Fruit fly (Drosophila melanogaster) whole organism: ENCODE data around the gene CG1572.

ENCODE experiments used
- CG8478 ChIP-seq: fragments of >200 bp; optimal IDR thresholded peaks from 2 replicates; lab custom pipeline; 2018; ENCODE audit warnings: inconsistent platforms
- Dll ChIP-seq: fragments of >200 bp; optimal IDR thresholded peaks from 2 replicates; lab custom pipeline; 2017
- EcR ChIP-seq, 2 experiments: fragments of >200 bp; optimal IDR thresholded peaks; 2 replicates each; lab custom pipeline; 2017; ENCODE audit warnings: missing biosample characterization in 2 of 2, missing genetic modification characterization in 2 of 2, missing genetic modification reagents in 2 of 2
- pan ChIP-seq: fragments of >200 bp; optimal IDR thresholded peaks from 2 replicates; lab custom pipeline; 2017
- psq ChIP-seq: fragments of >200 bp; optimal IDR thresholded peaks from 2 replicates; lab custom pipeline; 2017
- usp ChIP-seq: fragments of >200 bp; optimal IDR thresholded peaks from 2 replicates; lab custom pipeline; 2017; ENCODE audit warnings: missing biosample characterization, missing genetic modification characterization, mixed read lengths

The CG1572 gene

DNA sequence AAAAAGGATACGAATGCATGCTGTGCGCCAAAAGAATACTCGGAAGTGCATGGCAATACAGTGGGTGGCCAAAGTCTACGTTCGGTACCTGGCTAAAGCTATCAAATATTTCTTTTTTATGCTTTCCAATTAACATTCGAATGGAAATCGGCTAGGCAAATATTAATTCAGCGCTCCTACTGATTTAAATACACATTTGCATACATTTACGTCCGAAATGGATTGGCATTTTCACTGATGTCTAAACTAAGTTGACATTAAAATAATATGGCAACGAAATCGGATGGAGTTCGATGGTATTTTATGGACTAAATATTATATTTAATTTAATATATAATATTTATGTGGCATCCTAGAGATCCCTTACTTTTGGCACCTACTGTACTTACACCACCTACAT, 16.0 kb downstream of the CG1572 start:
- TF ChIP-seq Dll (lab: Kevin White, UChicago): no peak
- TF ChIP-seq psq (lab: Kevin White, UChicago): no peak
- no peak for TF ChIP-seq CG8478
- TF ChIP-seq EcR (GFP tag; optimal IDR thresholded peaks at IDR 0.05; lab: Kevin White, UChicago): no peak
- TF ChIP-seq pan (lab: Kevin White, UChicago): no peak
- no peak for TF ChIP-seq usp

- TF ChIP-seq pan (lab: Kevin White, UChicago) (no peak), CG8478 (no peak), EcR (GFP tag; optimal IDR thresholded peaks at IDR 0.05; lab: Kevin White, UChicago) (no peak), usp (no peak), Dll (lab: Kevin White, UChicago) (no peak)
Observed at dm6 chrX:11531245-11531644, 27.2 kb downstream of the CG1572 start.

dm6 chrX:11528026-11528702, 30.3 kb downstream of the CG1572 start:
- no peak for TF ChIP-seq EcR (GFP tag; optimal IDR thresholded peaks at IDR 0.05; lab: Kevin White, UChicago)
- TF ChIP-seq usp: no peak
- TF ChIP-seq pan (lab: Kevin White, UChicago): no peak
- no peak for TF ChIP-seq psq (lab: Kevin White, UChicago)
- TF ChIP-seq Dll (lab: Kevin White, UChicago): no peak
- no peak for TF ChIP-seq CG8478

DNA sequence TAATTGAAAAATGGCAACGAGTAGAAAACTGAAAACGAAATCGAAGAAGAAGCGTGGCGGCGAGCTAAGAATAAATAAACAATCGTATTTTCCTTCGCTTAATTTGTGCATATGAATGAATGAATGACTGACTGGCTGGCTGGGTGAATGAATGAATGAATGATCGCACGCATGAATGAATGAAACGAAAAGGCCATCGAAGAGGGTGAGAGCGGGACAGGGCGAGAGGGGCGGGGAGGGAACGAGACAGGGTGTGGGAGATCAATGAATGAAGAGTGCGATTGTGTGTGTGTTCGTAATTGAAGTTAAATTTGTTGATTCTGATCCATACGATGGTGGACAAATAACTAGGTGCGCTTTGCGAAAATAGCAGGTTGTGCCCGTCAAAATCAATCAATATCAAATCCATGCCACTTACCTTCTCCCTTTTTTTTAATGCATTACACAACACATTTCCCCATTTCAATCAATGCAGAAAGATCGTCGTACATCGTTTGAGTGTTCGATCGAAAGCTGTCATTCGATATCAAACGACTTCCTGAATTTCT, 31.3 kb downstream of the CG1572 start:
- TF ChIP-seq Dll (lab: Kevin White, UChicago): no peak
- TF ChIP-seq usp: no peak
- TF ChIP-seq CG8478: no peak
- TF ChIP-seq pan (lab: Kevin White, UChicago): no peak
- no peak for TF ChIP-seq EcR (GFP tag; optimal IDR thresholded peaks at IDR 0.05; lab: Kevin White, UChicago)
- no peak for TF ChIP-seq psq (lab: Kevin White, UChicago)

DNA sequence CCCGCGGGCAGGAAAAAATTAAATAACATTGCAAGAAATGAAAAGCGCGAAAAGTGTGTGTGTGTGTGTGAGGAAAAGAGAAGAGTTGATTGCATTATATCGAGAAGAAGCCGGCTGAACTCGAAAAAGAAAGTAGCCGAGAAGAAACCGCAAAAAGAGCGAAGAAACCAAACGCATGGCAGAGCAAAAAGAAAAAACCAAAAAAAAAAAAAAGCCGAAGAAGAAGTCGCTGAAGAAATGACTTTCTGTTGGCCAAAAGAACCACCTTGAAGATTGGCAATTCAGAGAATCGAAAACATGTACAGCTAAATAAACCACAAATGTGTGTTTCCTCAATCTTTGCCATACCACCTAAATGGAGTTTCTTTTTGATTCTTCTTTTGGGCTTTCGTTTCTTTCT, 34.5 kb downstream of the CG1572 start:
- TF ChIP-seq Dll (lab: Kevin White, UChicago) (no peak), CG8478 (no peak), usp (no peak), pan (lab: Kevin White, UChicago) (no peak), psq (lab: Kevin White, UChicago) (no peak), EcR (GFP tag; optimal IDR thresholded peaks at IDR 0.05; lab: Kevin White, UChicago) (no peak)

- TF ChIP-seq pan (lab: Kevin White, UChicago) (no peak), usp (no peak), Dll (lab: Kevin White, UChicago) (no peak), psq (lab: Kevin White, UChicago) (no peak), EcR (GFP tag; optimal IDR thresholded peaks at IDR 0.05; lab: Kevin White, UChicago) (no peak), CG8478 (no peak)
Observed at dm6 chrX:11521561-11522546, 36.6 kb downstream of the CG1572 start.

DNA sequence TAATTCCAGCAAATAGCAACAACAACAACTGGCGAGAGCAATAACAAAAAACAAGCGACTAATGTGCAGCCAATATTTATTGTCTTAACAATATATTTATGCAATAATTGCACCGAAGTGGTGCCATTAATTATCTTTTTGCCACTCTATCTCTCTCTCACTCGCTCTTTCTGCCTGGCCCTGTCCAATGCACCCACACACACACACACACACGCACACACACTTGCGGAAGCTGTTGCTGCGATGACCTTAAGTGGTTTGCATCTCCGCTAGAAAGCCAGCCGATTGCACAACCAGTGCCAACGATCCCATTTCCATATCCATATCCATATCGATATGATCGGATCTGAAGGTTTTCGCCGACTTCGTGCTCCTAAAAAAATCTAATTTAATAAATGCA, 38.2 kb downstream of the CG1572 start:
- TF ChIP-seq Dll (lab: Kevin White, UChicago): no peak
- TF ChIP-seq EcR (GFP tag; optimal IDR thresholded peaks at IDR 0.05; lab: Kevin White, UChicago): peak in 1 of 2 experiments; percentile 3

DNA sequence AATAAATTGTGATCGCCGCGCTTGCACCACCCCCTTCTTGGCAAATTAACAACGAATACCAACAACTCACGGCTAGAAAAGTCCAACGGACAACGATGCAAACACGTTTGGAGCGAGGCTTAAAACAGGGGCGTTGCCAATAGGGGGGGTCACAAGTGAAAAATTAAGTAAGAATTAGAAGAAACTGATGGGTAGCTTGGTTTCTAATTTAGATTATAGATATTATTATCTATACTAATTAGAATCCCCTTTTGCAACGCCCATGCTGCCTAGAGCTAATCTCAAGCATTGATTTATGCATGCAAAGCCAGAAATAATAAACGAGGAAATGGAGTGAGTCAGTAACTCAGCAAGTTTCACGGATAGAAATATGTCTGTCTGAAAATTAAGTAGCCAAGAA, 40.0 kb downstream of the CG1572 start:
- TF ChIP-seq CG8478: no peak
- TF ChIP-seq psq (lab: Kevin White, UChicago): no peak
- TF ChIP-seq usp: no peak
- TF ChIP-seq pan (lab: Kevin White, UChicago): no peak
- TF ChIP-seq Dll (lab: Kevin White, UChicago): no peak
- no peak for TF ChIP-seq EcR (GFP tag; optimal IDR thresholded peaks at IDR 0.05; lab: Kevin White, UChicago)

DNA sequence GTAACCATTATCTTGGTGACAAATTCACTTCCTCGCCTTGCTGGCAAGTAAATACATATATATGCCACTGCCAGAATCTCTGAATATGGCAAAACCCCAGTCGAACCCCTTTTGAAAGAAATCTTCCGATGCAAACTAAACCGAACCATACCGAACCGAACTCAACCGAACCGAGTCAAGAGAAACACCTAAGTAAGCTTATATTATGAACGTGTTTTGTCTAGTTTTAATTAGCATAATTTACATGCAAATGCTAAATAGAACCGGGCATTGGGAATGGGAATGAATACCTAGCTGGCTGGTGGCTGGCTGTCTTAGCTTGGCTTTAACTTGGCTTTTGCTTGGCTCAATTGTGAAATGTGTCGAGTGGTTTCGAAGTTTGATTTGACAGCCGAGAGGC, 41.2 kb downstream of the CG1572 start:
- TF ChIP-seq Dll (lab: Kevin White, UChicago) (no peak), usp (no peak), psq (lab: Kevin White, UChicago) (no peak), pan (lab: Kevin White, UChicago) (no peak), EcR (GFP tag; optimal IDR thresholded peaks at IDR 0.05; lab: Kevin White, UChicago) (no peak), CG8478 (no peak)

DNA sequence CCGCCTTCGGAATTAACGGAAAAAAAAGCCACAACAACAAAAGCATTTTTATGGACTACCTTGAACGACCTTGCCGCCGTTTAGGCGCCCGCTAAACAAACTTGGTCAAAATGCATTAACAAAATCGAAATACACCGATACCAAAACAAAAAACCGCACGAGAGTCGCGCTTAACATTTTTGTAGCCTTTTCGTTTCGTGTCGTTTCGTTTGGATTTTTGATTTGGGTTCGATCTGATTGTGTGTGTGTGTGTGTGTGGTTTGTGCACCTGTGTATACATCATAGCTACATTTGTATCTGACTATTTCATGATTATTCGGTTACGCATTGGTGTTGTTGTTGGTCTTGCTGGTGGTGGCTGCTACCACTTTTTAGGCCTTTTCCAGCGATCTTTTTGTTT, 42.9 kb downstream of the CG1572 start:
- no peak for TF ChIP-seq CG8478

DNA sequence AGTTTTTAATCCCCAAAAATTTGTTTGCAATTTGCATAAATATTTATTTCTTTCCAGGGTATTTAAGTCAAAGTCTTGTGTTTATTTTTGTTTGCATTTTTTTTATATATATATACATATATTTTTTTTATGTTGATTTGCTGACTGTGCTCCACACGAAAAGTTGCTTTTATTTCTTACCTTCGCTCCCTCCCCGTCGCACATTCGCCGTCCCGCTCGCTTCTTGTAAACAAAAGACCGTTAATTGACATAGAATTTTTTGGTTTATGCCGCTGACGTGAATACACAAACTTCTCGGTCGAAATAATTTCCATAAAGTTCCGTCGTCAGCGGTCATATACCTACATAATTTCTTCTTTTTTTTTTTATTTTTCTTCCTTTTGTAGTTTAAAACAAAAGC, 45.6 kb downstream of the CG1572 start:
- TF ChIP-seq Dll (lab: Kevin White, UChicago) (no peak), pan (lab: Kevin White, UChicago) (no peak), psq (lab: Kevin White, UChicago) (no peak), EcR (GFP tag; optimal IDR thresholded peaks at IDR 0.05; lab: Kevin White, UChicago) (no peak), CG8478 (no peak), usp (no peak)

DNA sequence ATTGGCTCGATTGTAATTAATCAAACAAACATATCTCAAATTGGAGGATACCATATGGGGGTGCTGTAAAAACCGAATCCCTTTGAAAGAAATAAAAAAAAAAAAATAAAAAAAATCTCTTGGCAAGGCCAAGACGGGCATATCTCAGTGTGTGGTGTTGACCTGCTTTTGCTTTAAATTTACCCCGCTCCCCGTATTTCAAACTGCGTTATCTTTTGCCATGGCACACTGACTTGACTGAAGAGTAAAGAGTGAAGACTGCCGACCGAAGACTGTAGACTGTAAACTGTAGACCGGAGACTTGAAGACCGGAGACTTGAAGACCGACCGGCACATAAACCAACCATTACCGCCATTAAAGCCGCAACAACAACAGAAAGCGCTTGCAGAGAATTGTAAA, 46.5 kb downstream of the CG1572 start:
- TF ChIP-seq usp (no peak), CG8478 (no peak), EcR (GFP tag; optimal IDR thresholded peaks at IDR 0.05; lab: Kevin White, UChicago) (no peak), Dll (lab: Kevin White, UChicago) (no peak), pan (lab: Kevin White, UChicago) (no peak)
